Fruit fly (Drosophila melanogaster): ENCODE results near the gene Dci.

DNA sequence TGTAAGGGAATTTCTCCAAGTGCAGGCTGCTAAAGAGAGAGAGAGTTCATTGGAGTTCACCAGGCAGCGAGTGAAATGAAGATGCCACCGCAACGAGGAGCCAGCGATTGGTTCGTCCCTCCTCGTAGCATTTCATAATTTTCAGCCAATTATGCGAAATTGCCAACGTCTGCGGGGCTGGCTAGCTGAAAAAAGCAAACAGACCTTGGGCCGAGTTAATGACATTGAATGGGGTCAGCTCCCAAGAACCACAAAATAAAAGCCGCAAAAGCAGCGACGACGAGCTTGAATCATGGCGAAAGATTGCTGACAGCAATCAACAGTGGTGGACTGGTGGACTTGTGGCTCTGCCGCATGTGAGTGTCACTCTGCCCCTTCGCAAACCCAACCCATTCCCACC lies 27.5 kb upstream of the Dci start:
- TF ChIP-seq CG16815 (GFP tag; optimal IDR thresholded peaks at IDR 0.05) (no peak), CG16779 (GFP tag; IDR thresholded peaks at IDR 0.05) (no peak)

Data from whole organism, embryonic.